Fruit fly (Drosophila melanogaster) whole organism, embryonic: ENCODE results near the gene Set2.
A peak's percentile ranks its signal among the peaks of the same experiment; 100 is the strongest.

Experiments used
- Adf1 ChIP-seq: fragments of 200-800 bp; sonication (Bioruptor generic); IDR thresholded peaks from 2 replicates; pipeline ENCODE4 v1.3.6; 2022; ENCODE audit warnings: missing biosample characterization, missing genetic modification characterization
- Aef1 ChIP-seq: fragments of 200-800 bp; sonication (Bioruptor generic); IDR thresholded peaks from 3 replicates; pipeline ENCODE4 v1.3.6; 2022; ENCODE audit warnings: missing biosample characterization, missing genetic modification characterization
- B-H2 ChIP-seq: fragments of 200-800 bp; sonication (Bioruptor generic); optimal IDR thresholded peaks from 2 replicates; lab custom pipeline; 2018; ENCODE audit warnings: missing biosample characterization, mild to moderate bottlenecking, missing genetic modification characterization
- CG10366 ChIP-seq: fragments of 200-800 bp; sonication (Bioruptor generic); IDR thresholded peaks from 2 replicates; pipeline ENCODE4 v1.3.6; 2022; ENCODE audit warnings: missing biosample characterization, missing genetic modification characterization
- CG10543 ChIP-seq: fragments of 200-800 bp; sonication (Bioruptor generic); optimal IDR thresholded peaks from 3 replicates; lab custom pipeline; 2017; ENCODE audit warnings: missing biosample characterization, mild to moderate bottlenecking, missing genetic modification characterization, moderate library complexity
- CG12769 ChIP-seq: fragments of 200-800 bp; sonication (Bioruptor generic); optimal IDR thresholded peaks from 2 replicates; lab custom pipeline; 2019; ENCODE audit warnings: missing biosample characterization, mild to moderate bottlenecking, missing genetic modification characterization, moderate library complexity
- CG13287 ChIP-seq: fragments of 200-800 bp; sonication (Bioruptor generic); IDR thresholded peaks from 2 replicates; pipeline ENCODE4 v1.3.6; 2022; ENCODE audit warnings: missing biosample characterization, missing genetic modification characterization; ENCODE audit not compliant: partially characterized antibody
- CG13894 ChIP-seq: fragments of 200-800 bp; sonication (Bioruptor generic); optimal IDR thresholded peaks from 3 replicates; lab custom pipeline; 2018; ENCODE audit warnings: missing biosample characterization, mild to moderate bottlenecking, missing genetic modification characterization, moderate library complexity
- CG15514 ChIP-seq: fragments of 200-800 bp; sonication (Bioruptor generic); optimal IDR thresholded peaks from 3 replicates; lab custom pipeline; 2017; ENCODE audit warnings: missing biosample characterization, missing genetic modification characterization, mild to moderate bottlenecking, moderate library complexity, missing genetic modification reagents
- CG17802 ChIP-seq: fragments of 200-800 bp; sonication (Bioruptor generic); optimal IDR thresholded peaks from 2 replicates; lab custom pipeline; 2018; ENCODE audit warnings: missing biosample characterization, mild to moderate bottlenecking, missing genetic modification characterization, moderate library complexity
- CG2120 ChIP-seq: fragments of 200-800 bp; sonication (Bioruptor generic); optimal IDR thresholded peaks from 3 replicates; lab custom pipeline; 2016; ENCODE audit warnings: missing biosample characterization, missing genetic modification characterization
- CG32532 ChIP-seq: fragments of 200-800 bp; sonication (Bioruptor generic); IDR thresholded peaks from 2 replicates; pipeline ENCODE4 v1.3.6; 2022; ENCODE audit warnings: missing biosample characterization, missing genetic modification characterization
- CG32767 ChIP-seq: fragments of 200-800 bp; sonication (Bioruptor generic); IDR thresholded peaks from 2 replicates; pipeline ENCODE4 v1.3.6; 2022; ENCODE audit warnings: missing biosample characterization, missing genetic modification characterization
- CG34376 ChIP-seq: fragments of 200-800 bp; sonication (Bioruptor generic); optimal IDR thresholded peaks from 2 replicates; lab custom pipeline; 2018; ENCODE audit warnings: missing biosample characterization, mild to moderate bottlenecking, missing genetic modification characterization
- CG34422 ChIP-seq: fragments of 200-800 bp; sonication (Bioruptor generic); IDR thresholded peaks from 3 replicates; pipeline ENCODE4 v1.3.6; 2022; ENCODE audit warnings: missing biosample characterization, missing genetic modification characterization
- CG6175 ChIP-seq: fragments of 200-800 bp; sonication (Bioruptor generic); IDR thresholded peaks from 3 replicates; pipeline ENCODE4 v1.3.6; 2022; ENCODE audit warnings: missing biosample characterization, missing genetic modification characterization
- CG6683 ChIP-seq: fragments of 200-800 bp; sonication (Bioruptor generic); optimal IDR thresholded peaks from 2 replicates; lab custom pipeline; 2017; ENCODE audit warnings: missing biosample characterization, mild to moderate bottlenecking, missing genetic modification characterization, missing genetic modification reagents
- CG8290 ChIP-seq, 3 experiments: fragments of 200-800 bp; sonication (Bioruptor generic); optimal IDR thresholded peaks; 2 replicates each; lab custom pipeline; 2016 to 2019; ENCODE audit warnings: missing biosample characterization in 3 of 3, missing genetic modification characterization in 3 of 3, mild to moderate bottlenecking in 2 of 3, moderate library complexity in 1 of 3
- Camta ChIP-seq: fragments of 200-800 bp; sonication (Bioruptor generic); optimal IDR thresholded peaks from 2 replicates; lab custom pipeline; 2016; ENCODE audit warnings: missing biosample characterization, missing genetic modification characterization
- Deaf1 ChIP-seq: fragments of 200-800 bp; optimal IDR thresholded peaks from 3 replicates; lab custom pipeline; 2019; ENCODE audit warnings: missing biosample characterization, mild to moderate bottlenecking, missing genetic modification characterization, moderate library complexity
- Dref ChIP-seq: fragments of 200-800 bp; sonication (Bioruptor generic); IDR thresholded peaks from 2 replicates; pipeline ENCODE4 v1.3.6; 2022; ENCODE audit warnings: missing biosample characterization, missing genetic modification characterization
- Drgx ChIP-seq: fragments of 200-800 bp; sonication (Bioruptor generic); IDR thresholded peaks from 2 replicates; pipeline ENCODE4 v1.3.6; 2022; ENCODE audit warnings: missing biosample characterization, missing genetic modification characterization
- E2f1 ChIP-seq: fragments of 200-800 bp; sonication (Bioruptor generic); IDR thresholded peaks from 2 replicates; pipeline ENCODE4 v1.3.6; 2022; ENCODE audit warnings: missing biosample characterization, missing genetic modification characterization
- MBD-R2 ChIP-seq: fragments of 200-800 bp; sonication (Bioruptor generic); IDR thresholded peaks from 2 replicates; pipeline ENCODE4 v1.3.6; 2022; ENCODE audit warnings: missing biosample characterization, missing genetic modification characterization
- NC2β ChIP-seq: fragments of 200-800 bp; sonication (Bioruptor generic); optimal IDR thresholded peaks from 2 replicates; lab custom pipeline; 2016; ENCODE audit warnings: missing biosample characterization, missing genetic modification characterization
- NFAT ChIP-seq: fragments of 200-800 bp; sonication (Bioruptor generic); IDR thresholded peaks from 2 replicates; pipeline ENCODE4 v1.3.6; 2022; ENCODE audit warnings: missing biosample characterization, missing genetic modification characterization
- NfI ChIP-seq: fragments of 200-800 bp; sonication (Bioruptor generic); optimal IDR thresholded peaks from 3 replicates; lab custom pipeline; 2018; ENCODE audit warnings: missing biosample characterization, mild to moderate bottlenecking, missing genetic modification characterization, moderate library complexity
- Rfx ChIP-seq: fragments of 200-800 bp; sonication (Bioruptor generic); IDR thresholded peaks from 2 replicates; pipeline ENCODE4 v1.3.6; 2022; ENCODE audit warnings: missing biosample characterization, missing genetic modification characterization
- Tbp ChIP-seq: fragments of >200 bp; optimal IDR thresholded peaks from 2 replicates; lab custom pipeline; 2018; ENCODE audit warnings: missing biosample characterization, missing genetic modification characterization
- abd-A ChIP-seq: fragments of 200-800 bp; sonication (Bioruptor generic); optimal IDR thresholded peaks from 3 replicates; lab custom pipeline; 2019; ENCODE audit warnings: missing biosample characterization, mild to moderate bottlenecking, missing genetic modification characterization, moderate library complexity
- amos ChIP-seq: fragments of 200-800 bp; sonication (Bioruptor generic); IDR thresholded peaks from 2 replicates; pipeline ENCODE4 v1.3.6; 2022; ENCODE audit warnings: missing biosample characterization, missing genetic modification characterization; ENCODE audit not compliant: partially characterized antibody
- bab2 ChIP-seq: fragments of 200-800 bp; sonication (Bioruptor generic); optimal IDR thresholded peaks from 2 replicates; lab custom pipeline; 2016; ENCODE audit warnings: missing biosample characterization, missing genetic modification characterization
- chinmo ChIP-seq: fragments of 200-800 bp; sonication (Bioruptor generic); IDR thresholded peaks from 4 replicates; pipeline ENCODE4 v1.3.6; 2022; ENCODE audit warnings: missing biosample characterization, missing genetic modification characterization; ENCODE audit not compliant: partially characterized antibody
- ci ChIP-seq: fragments of 200-800 bp; sonication (Bioruptor generic); IDR thresholded peaks from 3 replicates; pipeline ENCODE4 v1.3.6; 2022; ENCODE audit warnings: missing biosample characterization, missing genetic modification characterization
- crol ChIP-seq: fragments of 200-800 bp; sonication (Bioruptor generic); IDR thresholded peaks from 2 replicates; pipeline ENCODE4 v1.3.6; 2022; ENCODE audit warnings: missing biosample characterization, missing genetic modification characterization
- klu ChIP-seq: fragments of 200-800 bp; sonication (Bioruptor generic); IDR thresholded peaks from 2 replicates; pipeline ENCODE4 v1.3.6; 2022; ENCODE audit warnings: missing biosample characterization, missing genetic modification characterization
- lilli ChIP-seq: fragments of 200-800 bp; sonication (Bioruptor generic); optimal IDR thresholded peaks from 3 replicates; lab custom pipeline; 2016; ENCODE audit warnings: missing biosample characterization, missing genetic modification characterization
- mam ChIP-seq: fragments of 200-800 bp; sonication (Bioruptor generic); optimal IDR thresholded peaks from 3 replicates; lab custom pipeline; 2016; ENCODE audit warnings: missing biosample characterization, missing genetic modification characterization
- mirr ChIP-seq: fragments of 200-800 bp; sonication (Bioruptor generic); optimal IDR thresholded peaks from 3 replicates; lab custom pipeline; 2018; ENCODE audit warnings: missing biosample characterization, mild to moderate bottlenecking, missing genetic modification characterization
- mld ChIP-seq: fragments of 200-800 bp; sonication (Bioruptor generic); IDR thresholded peaks from 3 replicates; pipeline ENCODE4 v1.3.6; 2022; ENCODE audit warnings: missing biosample characterization, missing genetic modification characterization; ENCODE audit not compliant: partially characterized antibody
- onecut ChIP-seq: fragments of 200-800 bp; sonication (Bioruptor generic); IDR thresholded peaks from 2 replicates; pipeline ENCODE4 v1.3.6; 2022; ENCODE audit warnings: missing biosample characterization, missing genetic modification characterization
- pnt ChIP-seq: fragments of 200-800 bp; sonication (Bioruptor generic); optimal IDR thresholded peaks from 3 replicates; lab custom pipeline; 2016; ENCODE audit warnings: missing biosample characterization, missing genetic modification characterization
- rib ChIP-seq: fragments of 200-800 bp; sonication (Bioruptor generic); IDR thresholded peaks from 2 replicates; pipeline ENCODE4 v1.3.6; 2022; ENCODE audit warnings: missing biosample characterization, missing genetic modification characterization
- sd ChIP-seq: fragments of 200-800 bp; sonication (Bioruptor generic); optimal IDR thresholded peaks from 3 replicates; lab custom pipeline; 2018; ENCODE audit warnings: missing biosample characterization, mild to moderate bottlenecking, missing genetic modification characterization, moderate library complexity
- sr ChIP-seq: fragments of 200-800 bp; sonication (Bioruptor generic); IDR thresholded peaks from 3 replicates; pipeline ENCODE4 v1.3.6; 2022; ENCODE audit warnings: missing biosample characterization, missing genetic modification characterization
- sug ChIP-seq: fragments of 200-800 bp; optimal IDR thresholded peaks from 2 replicates; lab custom pipeline; 2019; ENCODE audit warnings: missing biosample characterization, mild to moderate bottlenecking, missing genetic modification characterization, moderate library complexity
- tap ChIP-seq: fragments of 200-800 bp; optimal IDR thresholded peaks from 3 replicates; lab custom pipeline; 2019; ENCODE audit warnings: missing biosample characterization, mild to moderate bottlenecking, missing genetic modification characterization, moderate library complexity
- vvl ChIP-seq: fragments of 200-800 bp; sonication (Bioruptor generic); IDR thresholded peaks from 2 replicates; pipeline ENCODE4 v1.3.6; 2022; ENCODE audit warnings: missing biosample characterization, missing genetic modification characterization
- zen ChIP-seq: fragments of 200-800 bp; sonication (Bioruptor generic); optimal IDR thresholded peaks from 3 replicates; lab custom pipeline; 2018; ENCODE audit warnings: missing biosample characterization, mild to moderate bottlenecking, missing genetic modification characterization, moderate library complexity
- zen2 ChIP-seq: fragments of 200-800 bp; sonication (Bioruptor generic); IDR thresholded peaks from 3 replicates; pipeline ENCODE4 v1.3.6; 2022; ENCODE audit warnings: missing biosample characterization, missing genetic modification characterization; ENCODE audit not compliant: partially characterized antibody

Gene Set2

dm6 chrX:13395988-13396377 is 17.1 kb upstream of the Set2 start:
- TF ChIP-seq CG6683 (GFP tag; lab: Kevin White, UChicago) (no peak), CG6175 (GFP tag; lab: Robert Waterston, UW) (peak; percentile 85), zen (tag; lab: Kevin White, UChicago) (no peak), mld (GFP tag; lab: Robert Waterston, UW) (no peak), NC2β (no peak), CG32532 (GFP tag; lab: Robert Waterston, UW) (0 out of 2 replicates have a peak, but pooled peaks have one; percentile 6), CG15514 (GFP tag; lab: Kevin White, UChicago) (no peak), Camta (GFP tag; lab: Kevin White, UChicago) (no peak), mirr (GFP tag; lab: Kevin White, UChicago) (peak; percentile 67), CG34422 (GFP tag; lab: Robert Waterston, UW) (0 out of 3 replicates have a peak, but pooled peaks have one; percentile 25), amos (GFP tag; lab: Robert Waterston, UW) (peak; percentile 30; the same call in 1 of the 2 replicates), NfI (GFP tag; lab: Kevin White, UChicago) (no peak), Rfx (peak; percentile 5; the same call in 1 of the 2 replicates), CG10543 (peak; percentile 86), Drgx (GFP tag; lab: Robert Waterston, UW) (peak; percentile 29; the same call in 1 of the 2 replicates), Adf1 (GFP tag; lab: Robert Waterston, UW) (peak; percentile 76), sr (peak; percentile 71; the same call in 2 of the 3 replicates), klu (GFP tag; lab: Robert Waterston, UW) (peak; percentile 60; the same call in 1 of the 2 replicates), Tbp (GFP tag; lab: Kevin White, UChicago) (no peak), bab2 (GFP tag; lab: Kevin White, UChicago) (no peak), sd (tag; lab: Kevin White, UChicago) (peak; percentile 23), mam (GFP tag; lab: Kevin White, UChicago) (no peak), CG2120 (GFP tag; lab: Kevin White, UChicago) (no peak), zen2 (GFP tag; lab: Robert Waterston, UW) (no peak), CG17802 (tag; lab: Kevin White, UChicago) (no peak), onecut (GFP tag; lab: Robert Waterston, UW) (peak; percentile 56), crol (peak; percentile 99), CG34376 (peak; percentile 39), rib (peak; percentile 92), chinmo (GFP tag; lab: Robert Waterston, UW) (peak; percentile 97), CG32767 (no peak), vvl (no peak), E2f1 (GFP tag; lab: Robert Waterston, UW) (no peak), Aef1 (GFP tag; lab: Robert Waterston, UW) (peak; percentile 70), Deaf1 (tag; lab: Kevin White, UChicago) (peak; percentile 93), CG13287 (GFP tag; lab: Robert Waterston, UW) (peak; percentile 13; the same call in 1 of the 2 replicates), B-H2 (peak; percentile 49), NFAT (peak; percentile 68), sug (tag; lab: Kevin White, UChicago) (peak; percentile 100), CG8290 (GFP tag; optimal IDR thresholded peaks at IDR 0.05; lab: Kevin White, UChicago) (no peak), CG8290 (tag; optimal IDR thresholded peaks at IDR 0.05; lab: Kevin White, UChicago) (peak in 1 of 2 experiments; percentile 50), pnt (no peak), MBD-R2 (GFP tag; lab: Robert Waterston, UW) (peak; percentile 28; the same call in 1 of the 2 replicates), CG10366 (GFP tag; lab: Robert Waterston, UW) (no peak), CG13894 (tag; lab: Kevin White, UChicago) (peak; percentile 58), tap (tag; lab: Kevin White, UChicago) (no peak), Dref (GFP tag; lab: Robert Waterston, UW) (0 out of 2 replicates have a peak, but pooled peaks have one; percentile 28), ci (GFP tag; lab: Robert Waterston, UW) (0 out of 3 replicates have a peak, but pooled peaks have one; percentile 47), abd-A (tag; lab: Kevin White, UChicago) (peak; percentile 35), CG12769 (tag; lab: Kevin White, UChicago) (peak; percentile 72), lilli (GFP tag; lab: Kevin White, UChicago) (no peak)
